Fruit fly (Drosophila melanogaster): Measurements from ENCODE around the gene CG15564.

The CG15564 gene

DNA sequence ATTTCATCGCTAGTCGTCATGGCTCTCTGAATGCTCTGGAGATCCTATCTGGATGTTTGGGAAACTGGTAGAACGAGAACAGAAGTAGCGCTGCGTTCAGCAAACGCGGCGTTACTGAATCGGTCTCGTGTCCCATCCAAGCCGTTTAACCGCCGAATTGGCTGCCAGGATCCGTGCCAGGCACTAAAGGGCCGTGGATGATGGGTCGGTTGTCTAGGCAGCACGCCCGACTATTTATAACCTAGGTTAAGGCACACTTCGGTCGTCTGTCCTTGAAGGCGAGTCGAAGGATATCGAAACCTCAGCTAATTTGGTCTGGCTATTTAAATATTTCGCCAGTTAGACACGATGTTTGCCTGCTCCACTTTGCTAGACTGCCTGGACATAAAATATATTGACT lies at the start of gene CG15564:
Gene CG15564 (minus strand): TSS at position 101 of the 400 bp plus-strand sequence.
- TF ChIP-seq CG32264 (GFP tag; optimal IDR thresholded peaks at IDR 0.05), result no peak
- no peak for TF ChIP-seq tai (GFP tag; optimal IDR thresholded peaks at IDR 0.05)
- no peak for TF ChIP-seq HLH106 (tag; optimal IDR thresholded peaks at IDR 0.05)
- no peak for TF ChIP-seq Sp1 (GFP tag; optimal IDR thresholded peaks at IDR 0.05)
- TF ChIP-seq Hr78 (GFP tag; optimal IDR thresholded peaks at IDR 0.05), result no peak
- no peak for TF ChIP-seq N (GFP tag; optimal IDR thresholded peaks at IDR 0.05)
- TF ChIP-seq CrebA (GFP tag; optimal IDR thresholded peaks at IDR 0.05; ENCODE audit: borderline replicate concordance), result no peak
- no peak for TF ChIP-seq Rel (GFP tag; optimal IDR thresholded peaks at IDR 0.05)
- TF ChIP-seq Rel (tag; optimal IDR thresholded peaks at IDR 0.05), result no peak
- no peak for TF ChIP-seq CG9705 (GFP tag; optimal IDR thresholded peaks at IDR 0.05)
- TF ChIP-seq Mio (GFP tag; optimal IDR thresholded peaks at IDR 0.05), result no peak
- TF ChIP-seq Vsx2 (GFP tag; optimal IDR thresholded peaks at IDR 0.05; ENCODE audit: partially characterized antibody), result no peak
- TF ChIP-seq Dif (GFP tag; optimal IDR thresholded peaks at IDR 0.05; ENCODE audit: partially characterized antibody), result no peak
- TF ChIP-seq br (GFP tag; optimal IDR thresholded peaks at IDR 0.05), result no peak
- no peak for TF ChIP-seq Hr83 (GFP tag; optimal IDR thresholded peaks at IDR 0.05; ENCODE audit: poor library complexity, severe bottlenecking)
- no peak for TF ChIP-seq lola (GFP tag; optimal IDR thresholded peaks at IDR 0.05)
- no peak for TF ChIP-seq h (GFP tag; optimal IDR thresholded peaks at IDR 0.05)
- no peak for TF ChIP-seq pan (optimal IDR thresholded peaks at IDR 0.05)
- no peak for TF ChIP-seq GATAd (GFP tag; optimal IDR thresholded peaks at IDR 0.05)
- TF ChIP-seq dl (GFP tag; optimal IDR thresholded peaks at IDR 0.05; ENCODE audit: insufficient read depth in 1 of 2, partially characterized antibody in 2 of 2), result no peak
- TF ChIP-seq dsf (GFP tag; optimal IDR thresholded peaks at IDR 0.05; ENCODE audit: borderline replicate concordance), result no peak

DNA sequence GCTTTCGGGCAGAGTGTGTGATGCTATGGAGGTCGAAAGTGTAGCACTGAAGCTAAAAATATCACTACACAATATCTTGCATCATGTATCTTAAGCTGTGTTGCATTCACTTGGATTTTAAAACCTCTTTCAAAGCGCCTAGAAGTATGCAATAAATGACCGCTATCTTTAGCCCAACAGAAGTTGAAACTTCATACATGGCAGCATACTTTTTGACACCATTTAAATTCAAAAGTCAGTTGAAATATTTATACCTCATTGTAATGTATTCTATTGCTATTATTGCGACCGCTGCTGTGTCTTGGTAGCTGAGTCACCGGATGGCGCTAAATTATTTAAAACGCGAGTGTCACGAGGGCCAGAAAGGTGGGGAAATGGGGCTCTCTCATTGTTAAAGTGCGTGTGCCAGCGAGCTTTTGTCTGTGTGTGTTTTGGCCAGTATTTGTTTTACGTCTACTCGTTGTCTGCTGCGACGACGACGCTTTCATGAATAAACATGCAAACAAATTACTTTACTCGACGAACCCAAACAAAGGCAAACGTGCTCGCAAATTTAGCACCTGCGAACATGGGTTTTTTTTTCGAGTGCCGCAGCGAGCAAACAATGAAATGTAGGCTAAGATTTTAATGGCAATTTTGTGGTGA lies 35.7 kb upstream of the CG15564 start:
- TF ChIP-seq Sp1 (GFP tag; optimal IDR thresholded peaks at IDR 0.05) (no peak), h (GFP tag; optimal IDR thresholded peaks at IDR 0.05) (peak; percentile 22), OdsH (GFP tag; optimal IDR thresholded peaks at IDR 0.05) (peak; percentile 10), rgr (GFP tag; optimal IDR thresholded peaks at IDR 0.05) (no peak), woc (GFP tag; optimal IDR thresholded peaks at IDR 0.05) (no peak), jim (GFP tag; optimal IDR thresholded peaks at IDR 0.05) (no peak), dsf (GFP tag; optimal IDR thresholded peaks at IDR 0.05; ENCODE audit: borderline replicate concordance) (no peak), foxo (GFP tag; optimal IDR thresholded peaks at IDR 0.05) (peak in 1 of 2 experiments; percentile 9), Hr78 (GFP tag; optimal IDR thresholded peaks at IDR 0.05) (no peak), N (GFP tag; optimal IDR thresholded peaks at IDR 0.05) (no peak), Rel (GFP tag; optimal IDR thresholded peaks at IDR 0.05) (no peak), Rel (tag; optimal IDR thresholded peaks at IDR 0.05) (no peak), lola (GFP tag; optimal IDR thresholded peaks at IDR 0.05) (no peak), sage (GFP tag; optimal IDR thresholded peaks at IDR 0.05) (no peak), dl (GFP tag; optimal IDR thresholded peaks at IDR 0.05; ENCODE audit: insufficient read depth in 1 of 2, partially characterized antibody in 2 of 2) (no peak), CrebA (GFP tag; optimal IDR thresholded peaks at IDR 0.05; ENCODE audit: borderline replicate concordance) (no peak), brk (GFP tag; optimal IDR thresholded peaks at IDR 0.05) (no peak), Vsx2 (GFP tag; optimal IDR thresholded peaks at IDR 0.05; ENCODE audit: partially characterized antibody) (no peak), br (GFP tag; optimal IDR thresholded peaks at IDR 0.05) (peak; percentile 18), Abd-B (GFP tag; optimal IDR thresholded peaks at IDR 0.05) (no peak), Jra (GFP tag; optimal IDR thresholded peaks at IDR 0.05) (no peak), fru (GFP tag; optimal IDR thresholded peaks at IDR 0.05) (peak; percentile 15), sv (GFP tag; optimal IDR thresholded peaks at IDR 0.05) (no peak), Dif (GFP tag; optimal IDR thresholded peaks at IDR 0.05; ENCODE audit: partially characterized antibody) (no peak), CG32264 (GFP tag; optimal IDR thresholded peaks at IDR 0.05) (no peak)

DNA sequence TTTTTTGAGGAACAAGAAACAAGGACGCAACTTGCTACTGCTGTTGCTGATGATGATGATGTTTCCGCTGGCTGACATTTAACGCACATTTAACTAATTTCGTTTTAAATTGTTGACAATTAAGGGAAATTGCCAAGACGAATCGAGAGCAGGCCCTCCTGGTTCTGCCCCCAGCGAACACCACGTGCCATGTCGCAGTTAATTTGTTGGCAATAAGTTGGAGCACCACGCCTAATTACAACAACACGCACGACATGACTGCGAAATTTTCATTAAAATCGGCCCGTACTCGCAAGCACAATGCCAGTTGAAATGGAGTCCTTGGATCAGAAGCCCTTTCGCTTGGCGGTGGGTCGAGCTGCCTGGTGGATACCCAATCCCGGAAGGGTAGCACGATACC lies 30.3 kb upstream of the CG15564 start, which contains the start of gene ppk24:
Gene ppk24 (plus strand): TSS at position 301 of the 400 bp plus-strand sequence.
- TF ChIP-seq jim (GFP tag; optimal IDR thresholded peaks at IDR 0.05), result no peak
- no peak for TF ChIP-seq Hr78 (GFP tag; optimal IDR thresholded peaks at IDR 0.05)
- TF ChIP-seq foxo (GFP tag; optimal IDR thresholded peaks at IDR 0.05), result no peak
- no peak for TF ChIP-seq pan (optimal IDR thresholded peaks at IDR 0.05)
- no peak for TF ChIP-seq psq (GFP tag; optimal IDR thresholded peaks at IDR 0.05)

Measured in whole organism, wandering third instar larva.